Worm (Caenorhabditis elegans): Measurements from ENCODE around the gene ctf-4.

Gene ctf-4

DNA sequence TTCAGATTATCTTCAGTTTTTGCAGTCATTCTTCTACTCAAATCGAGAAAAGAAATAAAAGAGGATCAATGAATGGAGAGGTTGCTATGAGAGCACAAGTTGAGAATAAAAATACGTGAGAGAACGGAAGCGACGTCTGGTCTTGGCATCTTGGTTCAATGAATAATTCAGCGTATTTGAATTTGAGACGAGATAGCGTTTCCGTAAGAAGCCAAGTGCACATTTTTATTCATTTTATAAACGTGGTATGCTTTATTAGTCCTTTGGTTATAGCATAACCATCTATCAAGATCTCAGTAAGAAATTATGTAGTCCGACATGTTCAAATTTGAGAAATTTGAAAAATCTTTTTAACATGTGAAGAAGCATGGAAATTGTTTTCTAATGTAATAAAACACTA lies 47.0 kb downstream of the ctf-4 start, which contains the start of gene F58B4.2:
Gene F58B4.2, minus strand, starts transcription at position 101 of the 400 bp plus-strand sequence.
- TF ChIP-seq snpc-4 (tag; optimal IDR thresholded peaks at IDR 0.05), result no peak
- no peak for TF ChIP-seq lin-13 (tag; optimal IDR thresholded peaks at IDR 0.05)
- no peak for TF ChIP-seq ceh-83 (GFP tag; optimal IDR thresholded peaks at IDR 0.05)
- TF ChIP-seq mab-5 (tag; optimal IDR thresholded peaks at IDR 0.05), result no peak
- no peak for TF ChIP-seq ceh-39 (tag; optimal IDR thresholded peaks at IDR 0.05)
- TF ChIP-seq unc-62 (GFP tag; optimal IDR thresholded peaks at IDR 0.05), result no peak
- TF ChIP-seq M03D4.4 (tag; optimal IDR thresholded peaks at IDR 0.05), result no peak
- TF ChIP-seq mls-2 (tag; optimal IDR thresholded peaks at IDR 0.05), result no peak
- TF ChIP-seq bed-3 (GFP tag; optimal IDR thresholded peaks at IDR 0.05), result no peak

DNA sequence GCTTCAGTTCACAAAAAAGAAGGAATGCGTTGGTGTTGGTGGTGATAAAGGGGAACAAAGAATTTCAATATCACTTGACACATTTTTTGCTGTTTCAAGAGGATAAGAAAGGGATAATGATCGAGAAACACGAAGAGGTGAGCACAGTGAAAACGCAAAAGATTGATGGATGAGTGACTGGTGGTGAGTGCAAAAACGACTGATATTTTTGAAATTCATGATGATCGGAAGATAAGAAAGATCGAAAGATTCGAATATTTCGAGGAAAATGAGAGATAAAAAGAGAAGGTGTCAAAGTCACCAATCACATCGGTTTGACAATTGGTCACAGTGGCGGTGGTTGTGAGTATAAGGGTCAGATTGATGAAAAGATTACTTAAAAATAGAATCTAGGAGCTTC lies 49.4 kb downstream of the ctf-4 start:
- TF ChIP-seq ceh-39 (tag; optimal IDR thresholded peaks at IDR 0.05), result no peak
- peak; percentile 81 for TF ChIP-seq unc-62 (GFP tag; optimal IDR thresholded peaks at IDR 0.05)

All from whole organism, mixed stage, embryonic.